Worm (Caenorhabditis elegans) whole organism, young adult: ENCODE data around the gene R02D5.3.

Experiments
- F23B12.7 ChIP-seq: sonication (generic microtip); optimal IDR thresholded peaks from 2 replicates; lab custom pipeline; 2017; ENCODE audit warnings: missing genetic modification characterization, mild to moderate bottlenecking, missing compliant biosample characterization, antibody characterized with exemption, moderate library complexity; ENCODE audit not compliant: insufficient read depth
- K11D2.4 ChIP-seq: fragments of 200-800 bp; sonication (Bioruptor generic); IDR thresholded peaks from 2 replicates; pipeline ENCODE4 v1.3.6; 2022; ENCODE audit warnings: missing genetic modification reagents, missing genetic modification characterization, missing compliant biosample characterization
- dpl-1 ChIP-seq: fragments of 150-350 bp; optimal IDR thresholded peaks from 2 replicates; lab custom pipeline; 2014; ENCODE audit warnings: missing biosample characterization, missing genetic modification reagents, missing genetic modification characterization
- efl-1 ChIP-seq: fragments of 150-350 bp; optimal IDR thresholded peaks from 2 replicates; lab custom pipeline; 2014; ENCODE audit warnings: missing biosample characterization, missing genetic modification reagents, missing genetic modification characterization
- egl-18 ChIP-seq: fragments of 200-800 bp; sonication (Bioruptor generic); IDR thresholded peaks from 2 replicates; pipeline ENCODE4 v1.3.6; 2022; ENCODE audit warnings: missing genetic modification reagents, missing genetic modification characterization, missing compliant biosample characterization
- egrh-3 ChIP-seq: fragments of 200-800 bp; sonication (Bioruptor generic); IDR thresholded peaks from 2 replicates; pipeline ENCODE4 v1.3.6; 2022; ENCODE audit warnings: missing genetic modification reagents, missing genetic modification characterization, missing compliant biosample characterization
- ets-4 ChIP-seq: fragments of 200-800 bp; sonication (Bioruptor generic); optimal IDR thresholded peaks from 2 replicates; lab custom pipeline; 2018; ENCODE audit warnings: mild to moderate bottlenecking, missing genetic modification characterization, missing compliant biosample characterization
- hmg-1.2 ChIP-seq: fragments of 200-800 bp; sonication (Bioruptor generic); IDR thresholded peaks from 2 replicates; pipeline ENCODE4 v1.3.6; 2022; ENCODE audit warnings: missing genetic modification reagents, missing genetic modification characterization, missing compliant biosample characterization
- let-526 ChIP-seq: fragments of 200-800 bp; sonication (Bioruptor generic); IDR thresholded peaks from 2 replicates; pipeline ENCODE4 v1.3.6; 2022; ENCODE audit warnings: missing genetic modification reagents, missing genetic modification characterization, missing compliant biosample characterization
- lin-35 ChIP-seq, 3 experiments: fragments of 150-350 bp in 2 of 3; sonication (generic microtip) in 1 of 3; optimal IDR thresholded peaks; 2 replicates each; lab custom pipeline; 2014 to 2018; ENCODE audit warnings: missing biosample characterization in 3 of 3, missing genetic modification characterization in 3 of 3, missing genetic modification reagents in 3 of 3
- lin-54 ChIP-seq: fragments of 200-800 bp; sonication (Bioruptor generic); optimal IDR thresholded peaks from 2 replicates; lab custom pipeline; 2018; ENCODE audit warnings: mild to moderate bottlenecking, missing genetic modification characterization, missing compliant biosample characterization
- unc-62 ChIP-seq: fragments of 150-350 bp; optimal IDR thresholded peaks from 2 replicates; lab custom pipeline; 2014; ENCODE audit warnings: missing biosample characterization, missing genetic modification reagents, missing genetic modification characterization
- ztf-28 ChIP-seq: fragments of 200-800 bp; sonication (Bioruptor generic); IDR thresholded peaks from 2 replicates; pipeline ENCODE4 v1.3.6; 2022; ENCODE audit warnings: missing genetic modification reagents, missing genetic modification characterization, missing compliant biosample characterization

DNA sequence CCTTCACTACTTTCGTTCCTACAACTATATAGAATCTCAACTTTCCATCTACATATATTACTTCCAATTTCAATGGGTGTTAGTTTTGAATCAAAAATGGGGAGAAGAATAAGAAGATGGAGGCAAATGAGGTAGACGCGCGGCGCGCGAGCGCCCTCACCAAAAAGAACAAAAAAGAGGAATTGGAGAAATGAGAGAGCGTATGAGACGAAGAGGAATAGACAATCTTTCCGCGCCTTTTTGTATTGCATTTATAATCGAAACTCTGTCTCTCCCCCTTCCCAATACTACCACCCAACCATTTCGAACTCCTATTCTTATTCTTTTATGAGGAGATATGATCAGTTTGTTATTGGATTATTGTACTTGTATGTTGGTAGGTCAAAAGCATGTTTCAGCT is 17.6 kb downstream of the R02D5.3 start:
- TF ChIP-seq hmg-1.2 (GFP tag; lab: Robert Waterston, UW): peak; percentile 71
- no peak for TF ChIP-seq lin-54
- no peak for TF ChIP-seq K11D2.4 (GFP tag; lab: Robert Waterston, UW)
- TF ChIP-seq unc-62 (GFP tag; lab: Kevin White, UChicago): no peak
- TF ChIP-seq ets-4 (GFP tag; lab: Kevin White, UChicago): no peak
- no peak for TF ChIP-seq egrh-3 (GFP tag; lab: Robert Waterston, UW)
- no peak for TF ChIP-seq F23B12.7 (tag; lab: Kevin White, UChicago)
- TF ChIP-seq let-526: no peak
- no peak for TF ChIP-seq egl-18 (GFP tag; lab: Robert Waterston, UW)
- TF ChIP-seq dpl-1 (GFP tag; lab: Kevin White, UChicago): no peak
- no peak for TF ChIP-seq ztf-28 (GFP tag; lab: Robert Waterston, UW)
- no peak for TF ChIP-seq lin-35 (GFP tag; optimal IDR thresholded peaks at IDR 0.05; lab: Kevin White, UChicago)
- peak; percentile 14 for TF ChIP-seq efl-1 (GFP tag; lab: Kevin White, UChicago)
